Worm (Caenorhabditis elegans) whole organism, early embryonic: ENCODE measurements around the gene str-55.

Experiments
- B0310.2 ChIP-seq: sonication (generic microtip); optimal IDR thresholded peaks from 2 replicates; lab custom pipeline; 2016; ENCODE audit warnings: mild to moderate bottlenecking, missing genetic modification characterization, missing compliant biosample characterization
- F13C5.2 ChIP-seq: sonication (generic microtip); optimal IDR thresholded peaks from 2 replicates; lab custom pipeline; 2017; ENCODE audit warnings: mild to moderate bottlenecking, missing genetic modification characterization, inconsistent platforms, missing compliant biosample characterization
- aly-1 ChIP-seq: sonication (generic microtip); optimal IDR thresholded peaks from 2 replicates; lab custom pipeline; 2016; ENCODE audit warnings: missing genetic modification characterization, missing compliant biosample characterization
- ama-1 ChIP-seq: fragments of 150-350 bp; optimal IDR thresholded peaks from 2 replicates; lab custom pipeline; 2014
- ets-7 ChIP-seq: sonication (generic microtip); optimal IDR thresholded peaks from 2 replicates; lab custom pipeline; 2016; ENCODE audit warnings: missing genotype, missing genetic modification characterization, missing compliant biosample characterization
- flt-1 ChIP-seq: fragments of 200-800 bp; sonication (Bioruptor generic); IDR thresholded peaks from 2 replicates; pipeline ENCODE4 v1.3.6; 2022; ENCODE audit warnings: missing genetic modification characterization, missing compliant biosample characterization
- hmg-4 ChIP-seq: fragments of 200-800 bp; sonication (Bioruptor generic); optimal IDR thresholded peaks from 2 replicates; lab custom pipeline; 2018; ENCODE audit warnings: mild to moderate bottlenecking, missing genetic modification characterization, missing compliant biosample characterization
- pes-1 ChIP-seq: fragments of 200-800 bp; sonication (Bioruptor generic); IDR thresholded peaks from 2 replicates; pipeline ENCODE4 v1.3.6; 2022; ENCODE audit warnings: missing genetic modification reagents, missing genetic modification characterization, missing compliant biosample characterization
- sea-1 ChIP-seq: fragments of 200-800 bp; sonication (Bioruptor generic); conservative IDR thresholded peaks from 2 replicates; pipeline ENCODE4 v1.3.6; 2022; ENCODE audit warnings: missing genetic modification characterization, missing compliant biosample characterization
- tbx-11 ChIP-seq: fragments of 200-800 bp; sonication (Bioruptor generic); IDR thresholded peaks from 2 replicates; pipeline ENCODE4 v1.3.6; 2022; ENCODE audit warnings: missing genetic modification characterization, missing compliant biosample characterization
- tbx-37 ChIP-seq: fragments of 200-800 bp; sonication (Bioruptor generic); conservative IDR thresholded peaks from 2 replicates; pipeline ENCODE4 v1.3.6; 2022; ENCODE audit warnings: missing genetic modification reagents, missing genetic modification characterization, missing compliant biosample characterization
- tra-4 ChIP-seq: sonication (generic microtip); optimal IDR thresholded peaks from 2 replicates; lab custom pipeline; 2017; ENCODE audit warnings: missing genetic modification characterization, missing compliant biosample characterization

DNA sequence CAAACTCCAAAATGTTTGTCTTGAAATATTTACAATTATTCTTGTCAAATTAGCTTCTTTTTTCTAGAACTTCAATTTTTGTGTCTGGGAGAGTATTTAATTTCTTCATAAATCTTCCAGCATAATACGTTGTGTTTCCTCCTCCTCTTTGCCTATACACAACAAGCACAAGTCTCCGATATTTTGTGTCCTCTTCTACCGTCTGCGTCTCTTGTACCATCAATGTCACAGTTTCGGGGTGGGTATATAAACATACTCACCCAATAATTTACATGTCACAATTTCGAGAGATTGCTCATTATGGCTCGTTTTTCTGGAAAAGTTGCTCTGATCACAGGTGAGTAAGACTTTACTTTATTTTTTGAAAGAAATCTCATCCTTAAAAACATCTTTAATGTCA, 20.6 kb upstream of the str-55 start, which contains the start of gene F26D2.15:
- TF ChIP-seq flt-1 (GFP tag; lab: Robert Waterston, UW) (no peak), ama-1 (lab: Kevin White, UChicago) (no peak), ets-7 (tag; lab: Kevin White, UChicago) (no peak), sea-1 (no peak), B0310.2 (tag; lab: Kevin White, UChicago) (no peak), hmg-4 (GFP tag; lab: Kevin White, UChicago) (no peak), pes-1 (no peak), tra-4 (tag; lab: Kevin White, UChicago) (no peak), tbx-37 (no peak), aly-1 (tag; lab: Kevin White, UChicago) (no peak), tbx-11 (GFP tag; lab: Robert Waterston, UW) (no peak), F13C5.2 (tag; lab: Kevin White, UChicago) (no peak)
